1 fruit fly cellular context compared by ENCODE assay signal in the genomic region with DNA sequence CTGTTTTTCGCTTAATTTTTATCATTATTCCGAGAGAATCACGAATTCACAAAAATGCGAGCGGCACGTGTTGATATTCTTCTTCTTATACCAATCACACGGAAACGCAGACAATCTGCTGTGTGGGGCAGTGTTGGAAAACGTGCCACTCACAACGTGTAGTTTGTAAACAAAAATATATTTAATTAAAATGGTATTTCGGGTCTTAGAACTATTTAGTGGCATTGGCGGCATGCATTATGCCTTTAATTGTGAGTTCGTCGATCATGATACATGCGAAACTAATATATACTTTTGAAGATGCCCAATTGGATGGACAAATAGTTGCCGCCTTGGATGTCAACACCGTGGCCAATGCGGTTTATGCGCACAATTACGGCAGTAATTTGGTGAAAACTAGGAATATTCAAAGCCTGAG.
TF ChIP-seq lines count a peak whose summit lies in the region.

A gene (minus strand): TSS at position 116 of the 418 bp plus-strand sequence.
A gene (plus strand): TSS at position 130 of the 418 bp plus-strand sequence.

TF ChIP-seq in whole organism, embryonic, 481 proteins besides CTCF, POLR2A, EP300 and RAD21 (continued from another document):
- TF ChIP-seq cwo (GFP tag; optimal IDR thresholded peaks at IDR 0.05; lab: Kevin White, UChicago) (peak; percentile 93), kni (GFP tag; optimal IDR thresholded peaks at IDR 0.05; lab: Kevin White, UChicago) (no peak), Nf-YA (GFP tag; IDR thresholded peaks at IDR 0.05; lab: Robert Waterston, UW) (no peak), vvl (GFP tag; IDR thresholded peaks at IDR 0.05; lab: Robert Waterston, UW) (no peak), Fer1 (GFP tag; optimal IDR thresholded peaks at IDR 0.05; lab: Kevin White, UChicago) (no peak), CG12659 (GFP tag; optimal IDR thresholded peaks at IDR 0.05; lab: Kevin White, UChicago) (peak; percentile 42), ab (GFP tag; optimal IDR thresholded peaks at IDR 0.05; lab: Kevin White, UChicago) (no peak), CG1602 (GFP tag; optimal IDR thresholded peaks at IDR 0.05; lab: Kevin White, UChicago) (no peak), CG14667 (GFP tag; IDR thresholded peaks at IDR 0.05; lab: Robert Waterston, UW) (no peak), CG4360 (GFP tag; IDR thresholded peaks at IDR 0.05; lab: Robert Waterston, UW) (no peak), Pdp1 (GFP tag; optimal IDR thresholded peaks at IDR 0.05; lab: Kevin White, UChicago) (no peak), Dip3 (GFP tag; optimal IDR thresholded peaks at IDR 0.05; lab: Kevin White, UChicago) (no peak), Mrtf (GFP tag; IDR thresholded peaks at IDR 0.05; lab: Robert Waterston, UW) (no peak), pb (GFP tag; optimal IDR thresholded peaks at IDR 0.05; lab: Kevin White, UChicago) (no peak), bcd (GFP tag; optimal IDR thresholded peaks at IDR 0.05; lab: Kevin White, UChicago) (no peak), maf-S (GFP tag; optimal IDR thresholded peaks at IDR 0.05; lab: Kevin White, UChicago) (no peak), CG7987 (GFP tag; optimal IDR thresholded peaks at IDR 0.05; lab: Kevin White, UChicago) (peak; percentile 5), rib (GFP tag; IDR thresholded peaks at IDR 0.05; lab: Robert Waterston, UW) (peak; percentile 38; the same call in 1 of the 2 replicates), Sox102F (GFP tag; optimal IDR thresholded peaks at IDR 0.05; lab: Kevin White, UChicago) (no peak), CG13624 (GFP tag; optimal IDR thresholded peaks at IDR 0.05; lab: Kevin White, UChicago) (peak; percentile 18), gsb-n (tag; optimal IDR thresholded peaks at IDR 0.05; lab: Kevin White, UChicago) (peak; percentile 37), BtbVII (GFP tag; optimal IDR thresholded peaks at IDR 0.05; lab: Kevin White, UChicago) (no peak), CG9817 (tag; optimal IDR thresholded peaks at IDR 0.05; lab: Kevin White, UChicago) (no peak), Nf-YC (tag; optimal IDR thresholded peaks at IDR 0.05; lab: Kevin White, UChicago) (no peak), Ptx1 (GFP tag; IDR thresholded peaks at IDR 0.05; lab: Robert Waterston, UW) (no peak), CG3163 (GFP tag; optimal IDR thresholded peaks at IDR 0.05; lab: Kevin White, UChicago) (no peak), crc (GFP tag; optimal IDR thresholded peaks at IDR 0.05; lab: Kevin White, UChicago) (no peak), phol (tag; optimal IDR thresholded peaks at IDR 0.05; lab: Kevin White, UChicago) (peak; percentile 19), nerfin-1 (tag; optimal IDR thresholded peaks at IDR 0.05; lab: Kevin White, UChicago) (no peak), Ets97D (GFP tag; optimal IDR thresholded peaks at IDR 0.05; lab: Kevin White, UChicago) (peak; percentile 37), CG33557 (GFP tag; optimal IDR thresholded peaks at IDR 0.05; lab: Kevin White, UChicago) (no peak), CG15011 (GFP tag; optimal IDR thresholded peaks at IDR 0.05; lab: Kevin White, UChicago) (no peak), p53 (GFP tag; optimal IDR thresholded peaks at IDR 0.05; lab: Kevin White, UChicago) (no peak), pho (GFP tag; optimal IDR thresholded peaks at IDR 0.05; lab: Kevin White, UChicago) (no peak), CG17359 (tag; optimal IDR thresholded peaks at IDR 0.05; lab: Kevin White, UChicago) (no peak), NfI (GFP tag; optimal IDR thresholded peaks at IDR 0.05; lab: Kevin White, UChicago) (peak; percentile 17), Max (GFP tag; optimal IDR thresholded peaks at IDR 0.05; lab: Kevin White, UChicago) (peak; percentile 93), Poxn (GFP tag; IDR thresholded peaks at IDR 0.05; lab: Robert Waterston, UW) (no peak), E2f2 (GFP tag; IDR thresholded peaks at IDR 0.05; lab: Robert Waterston, UW) (peak; percentile 45), pzg (GFP tag; optimal IDR thresholded peaks at IDR 0.05; lab: Kevin White, UChicago) (peak; percentile 63), CG10366 (GFP tag; IDR thresholded peaks at IDR 0.05; lab: Robert Waterston, UW) (no peak), Rfx (GFP tag; IDR thresholded peaks at IDR 0.05; lab: Robert Waterston, UW) (peak; percentile 55), croc (GFP tag; conservative IDR thresholded peaks at IDR 0.05; lab: Robert Waterston, UW) (no peak), sob (GFP tag; IDR thresholded peaks at IDR 0.05; lab: Robert Waterston, UW) (peak; percentile 36; the same call in 1 of the 2 replicates), CG3065 (GFP tag; optimal IDR thresholded peaks at IDR 0.05; lab: Kevin White, UChicago) (no peak), CG31441 (GFP tag; IDR thresholded peaks at IDR 0.05; lab: Robert Waterston, UW) (no peak), psq (GFP tag; optimal IDR thresholded peaks at IDR 0.05; lab: Kevin White, UChicago) (no peak), CG3407 (GFP tag; optimal IDR thresholded peaks at IDR 0.05; lab: Kevin White, UChicago) (no peak), stc (GFP tag; IDR thresholded peaks at IDR 0.05; lab: Robert Waterston, UW) (no peak), dati (GFP tag; IDR thresholded peaks at IDR 0.05; lab: Robert Waterston, UW) (no peak), MBD-R2 (GFP tag; IDR thresholded peaks at IDR 0.05; lab: Robert Waterston, UW) (peak; percentile 91), CG16813 (GFP tag; IDR thresholded peaks at IDR 0.05; lab: Robert Waterston, UW; ENCODE audit: partially characterized antibody) (no peak), CG13123 (GFP tag; optimal IDR thresholded peaks at IDR 0.05; lab: Kevin White, UChicago) (no peak), D19B (GFP tag; optimal IDR thresholded peaks at IDR 0.05; lab: Kevin White, UChicago) (no peak), CG16815 (GFP tag; optimal IDR thresholded peaks at IDR 0.05; lab: Kevin White, UChicago) (no peak), crol (GFP tag; IDR thresholded peaks at IDR 0.05; lab: Robert Waterston, UW) (no peak), zfh1 (GFP tag; IDR thresholded peaks at IDR 0.05; lab: Robert Waterston, UW) (no peak), CG1024 (GFP tag; IDR thresholded peaks at IDR 0.05; lab: Robert Waterston, UW) (no peak), CG12299 (tag; optimal IDR thresholded peaks at IDR 0.05; lab: Kevin White, UChicago) (no peak), btn (GFP tag; optimal IDR thresholded peaks at IDR 0.05; lab: Kevin White, UChicago) (no peak), CG17385 (GFP tag; optimal IDR thresholded peaks at IDR 0.05; lab: Kevin White, UChicago) (peak; percentile 98), row (GFP tag; IDR thresholded peaks at IDR 0.05; lab: Robert Waterston, UW) (0 out of 3 replicates have a peak, but pooled peaks have one; percentile 17), CHES-1-like (GFP tag; optimal IDR thresholded peaks at IDR 0.05; lab: Kevin White, UChicago) (peak; percentile 1), CG4707 (GFP tag; optimal IDR thresholded peaks at IDR 0.05; lab: Kevin White, UChicago) (no peak), run (tag; optimal IDR thresholded peaks at IDR 0.05; lab: Kevin White, UChicago) (no peak), Gsc (GFP tag; IDR thresholded peaks at IDR 0.05; lab: Robert Waterston, UW) (no peak), CG11247 (GFP tag; IDR thresholded peaks at IDR 0.05; lab: Robert Waterston, UW) (peak; percentile 39; the same call in 1 of the 2 replicates), CG11695 (GFP tag; IDR thresholded peaks at IDR 0.05; lab: Robert Waterston, UW) (peak; percentile 30; the same call in 1 of the 3 replicates), pnt (GFP tag; optimal IDR thresholded peaks at IDR 0.05; lab: Kevin White, UChicago) (no peak), Stat92E (GFP tag; optimal IDR thresholded peaks at IDR 0.05; lab: Kevin White, UChicago) (no peak), CG6254 (GFP tag; optimal IDR thresholded peaks at IDR 0.05; lab: Kevin White, UChicago) (no peak), Neu2 (GFP tag; optimal IDR thresholded peaks at IDR 0.05; lab: Kevin White, UChicago; ENCODE audit: borderline replicate concordance) (no peak), CG7786 (GFP tag; optimal IDR thresholded peaks at IDR 0.05; lab: Kevin White, UChicago) (no peak), CG30431 (GFP tag; optimal IDR thresholded peaks at IDR 0.05; lab: Kevin White, UChicago) (no peak), CG31224 (GFP tag; IDR thresholded peaks at IDR 0.05; lab: Robert Waterston, UW) (no peak), Xbp1 (GFP tag; optimal IDR thresholded peaks at IDR 0.05; lab: Kevin White, UChicago) (peak; percentile 18), CG1647 (GFP tag; optimal IDR thresholded peaks at IDR 0.05; lab: Kevin White, UChicago) (no peak), MESR4 (GFP tag; optimal IDR thresholded peaks at IDR 0.05; lab: Kevin White, UChicago) (peak; percentile 71), Ravus (GFP tag; IDR thresholded peaks at IDR 0.05; lab: Robert Waterston, UW) (no peak), ash1 (GFP tag; optimal IDR thresholded peaks at IDR 0.05; lab: Kevin White, UChicago) (no peak), pfk (GFP tag; optimal IDR thresholded peaks at IDR 0.05; lab: Kevin White, UChicago) (no peak), CG8281 (tag; optimal IDR thresholded peaks at IDR 0.05; lab: Kevin White, UChicago) (no peak), CG6854 (GFP tag; optimal IDR thresholded peaks at IDR 0.05; lab: Kevin White, UChicago) (no peak), CG7963 (GFP tag; IDR thresholded peaks at IDR 0.05; lab: Robert Waterston, UW; ENCODE audit: partially characterized antibody) (no peak), CG30020 (tag; optimal IDR thresholded peaks at IDR 0.05; lab: Kevin White, UChicago) (no peak), nom (GFP tag; optimal IDR thresholded peaks at IDR 0.05; lab: Kevin White, UChicago) (no peak)
